Worm (Caenorhabditis elegans): ENCODE results near the gene srv-10.

- TF ChIP-seq lsy-2 (tag; optimal IDR thresholded peaks at IDR 0.05): no peak
- TF ChIP-seq pha-4 (tag; optimal IDR thresholded peaks at IDR 0.05): no peak
- no peak for TF ChIP-seq elt-3 (tag; optimal IDR thresholded peaks at IDR 0.05)
- no peak for TF ChIP-seq ceh-39 (tag; optimal IDR thresholded peaks at IDR 0.05)
These were observed 47.8 kb upstream of the srv-10 start for ce11 chrV:13375861-13376260.

Measured in whole organism, mixed stage, embryonic.